Fruit fly (Drosophila melanogaster): Measurements from ENCODE around the gene CG11854.

CG11854 gene

dm6 chr3R:25285173-25285572 is 43.4 kb downstream of the CG11854 start, which contains the start of gene CG31104:
CG31104 (plus strand) TSS chr3R:25285473.
- TF ChIP-seq h (GFP tag; optimal IDR thresholded peaks at IDR 0.05) (no peak), HLH106 (tag; optimal IDR thresholded peaks at IDR 0.05) (no peak), Rel (GFP tag; optimal IDR thresholded peaks at IDR 0.05) (no peak), Rel (tag; optimal IDR thresholded peaks at IDR 0.05) (no peak), br (GFP tag; optimal IDR thresholded peaks at IDR 0.05) (no peak), Hnf4 (GFP tag; optimal IDR thresholded peaks at IDR 0.05) (no peak), dmrt93B (GFP tag; optimal IDR thresholded peaks at IDR 0.05) (no peak), pan (optimal IDR thresholded peaks at IDR 0.05) (no peak), tai (GFP tag; optimal IDR thresholded peaks at IDR 0.05) (no peak)

- TF ChIP-seq Hnf4 (GFP tag; optimal IDR thresholded peaks at IDR 0.05) = no peak
- no peak for TF ChIP-seq HLH106 (tag; optimal IDR thresholded peaks at IDR 0.05)
- TF ChIP-seq lola (GFP tag; optimal IDR thresholded peaks at IDR 0.05) = no peak
- TF ChIP-seq fru (GFP tag; optimal IDR thresholded peaks at IDR 0.05) = no peak
- no peak for TF ChIP-seq Hr78 (GFP tag; optimal IDR thresholded peaks at IDR 0.05)
- TF ChIP-seq h (GFP tag; optimal IDR thresholded peaks at IDR 0.05) = no peak
- no peak for TF ChIP-seq pan (optimal IDR thresholded peaks at IDR 0.05)
- TF ChIP-seq foxo (GFP tag; optimal IDR thresholded peaks at IDR 0.05) = no peak
- TF ChIP-seq usp (GFP tag; optimal IDR thresholded peaks at IDR 0.05) = no peak
Observed at dm6 chr3R:25287128-25287527, 45.3 kb downstream of the CG11854 start, which contains the start of gene CG13658. CG13658 (plus strand) TSS chr3R:25287474.

- TF ChIP-seq CG32264 (GFP tag; optimal IDR thresholded peaks at IDR 0.05) (no peak), brk (GFP tag; optimal IDR thresholded peaks at IDR 0.05) (no peak)
Observed at dm6 chr3R:25289589-25289988, 47.8 kb downstream of the CG11854 start, which contains the start of gene CG11893. CG11893 (plus strand) TSS chr3R:25289889.
